Fruit fly (Drosophila melanogaster): ENCODE measurements around the gene CG13784.

The CG13784 gene

dm6 chr2L:7199635-7200110, 20.2 kb downstream of the CG13784 start (continued):
- TF ChIP-seq sug (tag; optimal IDR thresholded peaks at IDR 0.05) (no peak), sqz (GFP tag; optimal IDR thresholded peaks at IDR 0.05) (no peak), knrl (GFP tag; IDR thresholded peaks at IDR 0.05; ENCODE audit: partially characterized antibody) (no peak), chn (GFP tag; optimal IDR thresholded peaks at IDR 0.05) (no peak), sob (GFP tag; IDR thresholded peaks at IDR 0.05) (no peak), jing (GFP tag; optimal IDR thresholded peaks at IDR 0.05) (no peak), slp2 (GFP tag; optimal IDR thresholded peaks at IDR 0.05) (no peak), grn (GFP tag; optimal IDR thresholded peaks at IDR 0.05) (no peak), insv (GFP tag; optimal IDR thresholded peaks at IDR 0.05) (no peak), Six4 (GFP tag; optimal IDR thresholded peaks at IDR 0.05) (no peak), chinmo (GFP tag; IDR thresholded peaks at IDR 0.05; ENCODE audit: partially characterized antibody) (0 out of 4 replicates have a peak, but pooled peaks have one; percentile 23), CG32772 (GFP tag; IDR thresholded peaks at IDR 0.05) (no peak), da (GFP tag; optimal IDR thresholded peaks at IDR 0.05) (no peak), exex (tag; optimal IDR thresholded peaks at IDR 0.05) (no peak), ase (GFP tag; IDR thresholded peaks at IDR 0.05) (no peak), gem (tag; optimal IDR thresholded peaks at IDR 0.05) (peak; percentile 17), CG11093 (GFP tag; IDR thresholded peaks at IDR 0.05) (no peak), CG3281 (GFP tag; optimal IDR thresholded peaks at IDR 0.05) (no peak), CG3995 (GFP tag; optimal IDR thresholded peaks at IDR 0.05) (no peak), CG10366 (GFP tag; IDR thresholded peaks at IDR 0.05) (no peak), Rfx (GFP tag; IDR thresholded peaks at IDR 0.05) (peak; percentile 74), salm (tag; optimal IDR thresholded peaks at IDR 0.05) (no peak), CG4282 (GFP tag; optimal IDR thresholded peaks at IDR 0.05) (no peak), her (GFP tag; optimal IDR thresholded peaks at IDR 0.05) (no peak), CG2678 (tag; optimal IDR thresholded peaks at IDR 0.05) (no peak), sna (GFP tag; IDR thresholded peaks at IDR 0.05; ENCODE audit: partially characterized antibody) (no peak), lmd (GFP tag; IDR thresholded peaks at IDR 0.05) (no peak), BtbVII (GFP tag; optimal IDR thresholded peaks at IDR 0.05) (no peak), fru (optimal IDR thresholded peaks at IDR 0.05) (no peak), pan (optimal IDR thresholded peaks at IDR 0.05) (no peak), pan (GFP tag; optimal IDR thresholded peaks at IDR 0.05 in 1 of 2, IDR thresholded peaks at IDR 0.05 in 1 of 2) (no peak), Gsc (GFP tag; IDR thresholded peaks at IDR 0.05) (no peak), CG13624 (GFP tag; optimal IDR thresholded peaks at IDR 0.05) (no peak), CG14860 (GFP tag; IDR thresholded peaks at IDR 0.05; ENCODE audit: partially characterized antibody) (no peak), CG9437 (GFP tag; optimal IDR thresholded peaks at IDR 0.05) (no peak), bsh (GFP tag; optimal IDR thresholded peaks at IDR 0.05) (peak in 1 of 2 experiments; percentile 38), CG3847 (GFP tag; IDR thresholded peaks at IDR 0.05) (no peak), CG4730 (GFP tag; IDR thresholded peaks at IDR 0.05) (no peak), CG18599 (GFP tag; optimal IDR thresholded peaks at IDR 0.05) (no peak), repo (GFP tag; optimal IDR thresholded peaks at IDR 0.05) (no peak), CG6654 (GFP tag; optimal IDR thresholded peaks at IDR 0.05) (no peak), chif (GFP tag; optimal IDR thresholded peaks at IDR 0.05) (no peak), Atf-2 (GFP tag; optimal IDR thresholded peaks at IDR 0.05) (no peak), nerfin-2 (GFP tag; IDR thresholded peaks at IDR 0.05; ENCODE audit: partially characterized antibody) (no peak), Dip3 (GFP tag; optimal IDR thresholded peaks at IDR 0.05) (no peak), CG18011 (GFP tag; optimal IDR thresholded peaks at IDR 0.05) (no peak), CG10321 (GFP tag; IDR thresholded peaks at IDR 0.05) (no peak), CG6683 (GFP tag; optimal IDR thresholded peaks at IDR 0.05) (no peak), esg (GFP tag; conservative IDR thresholded peaks at IDR 0.05) (no peak), Sox102F (GFP tag; optimal IDR thresholded peaks at IDR 0.05) (peak; percentile 51), org-1 (GFP tag; optimal IDR thresholded peaks at IDR 0.05) (no peak), bab2 (GFP tag; optimal IDR thresholded peaks at IDR 0.05) (no peak)

Data from whole organism, embryonic.